Fruit fly (Drosophila melanogaster): Measurements from ENCODE around the gene rn.

DNA sequence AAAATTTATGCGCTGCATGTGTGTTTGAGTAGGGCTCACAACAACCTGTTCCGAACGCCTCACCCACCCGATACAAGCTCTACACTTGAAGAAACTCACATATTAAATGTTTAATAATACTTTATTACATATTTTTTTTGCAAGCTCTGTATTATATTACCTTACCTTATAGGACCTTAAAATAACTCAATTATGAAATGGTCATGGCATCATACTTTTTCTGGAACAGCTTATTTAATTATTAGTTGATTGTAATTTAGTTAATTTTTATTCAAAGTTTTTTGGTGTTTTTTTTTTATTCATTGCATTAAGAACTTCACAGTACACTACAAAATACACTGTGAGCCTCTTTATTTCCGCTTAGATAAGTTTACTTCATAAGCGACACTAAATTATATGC is 27.0 kb upstream of the rn start:
- TF ChIP-seq CG8478 (optimal IDR thresholded peaks at IDR 0.05) (no peak), CTCF (optimal IDR thresholded peaks at IDR 0.05) (no peak)
